Fruit fly (Drosophila melanogaster) whole organism, prepupa: ENCODE measurements around the gene Ir94d.
A peak's percentile ranks its signal among the peaks of the same experiment; 100 is the strongest.

ENCODE experiments used
- Blimp-1 ChIP-seq: fragments of 200-800 bp; sonication (Bioruptor generic); optimal IDR thresholded peaks from 3 replicates; lab custom pipeline; 2017; ENCODE audit warnings: missing biosample characterization, missing genetic modification characterization, mild to moderate bottlenecking, moderate library complexity, missing genetic modification reagents
- CG10669 ChIP-seq: fragments of 200-800 bp; sonication (Bioruptor generic); optimal IDR thresholded peaks from 3 replicates; lab custom pipeline; 2018; ENCODE audit warnings: missing biosample characterization, mild to moderate bottlenecking, missing genetic modification characterization, moderate library complexity
- CG11294 ChIP-seq: fragments of 200-800 bp; sonication (Bioruptor generic); IDR thresholded peaks from 2 replicates; pipeline ENCODE4 v1.3.6; 2022; ENCODE audit warnings: missing biosample characterization, missing genetic modification characterization
- CG11762 ChIP-seq: fragments of 200-800 bp; sonication (Bioruptor generic); optimal IDR thresholded peaks from 3 replicates; lab custom pipeline; 2016; ENCODE audit warnings: missing biosample characterization, missing genetic modification characterization; ENCODE audit not compliant: insufficient read depth
- CG11902 ChIP-seq: fragments of 200-800 bp; sonication (Bioruptor generic); optimal IDR thresholded peaks from 3 replicates; lab custom pipeline; 2016; ENCODE audit warnings: missing biosample characterization, missing genetic modification characterization
- CG15336 ChIP-seq: fragments of 200-800 bp; sonication (Bioruptor generic); IDR thresholded peaks from 2 replicates; pipeline ENCODE4 v1.3.6; 2022; ENCODE audit warnings: missing biosample characterization, missing genetic modification characterization
- CG1621 ChIP-seq: fragments of 200-800 bp; sonication (Bioruptor generic); optimal IDR thresholded peaks from 3 replicates; lab custom pipeline; 2018; ENCODE audit warnings: missing biosample characterization, mild to moderate bottlenecking, missing genetic modification characterization
- CG16779 ChIP-seq: fragments of 200-800 bp; sonication (Bioruptor generic); optimal IDR thresholded peaks from 3 replicates; lab custom pipeline; 2017; ENCODE audit warnings: missing biosample characterization, mild to moderate bottlenecking, missing genetic modification characterization
- CG3032 ChIP-seq: fragments of 200-800 bp; optimal IDR thresholded peaks from 2 replicates; lab custom pipeline; 2019; ENCODE audit warnings: missing biosample characterization, mild to moderate bottlenecking, missing genetic modification characterization, moderate library complexity
- CG31627 ChIP-seq: fragments of 200-800 bp; sonication (Bioruptor generic); optimal IDR thresholded peaks from 3 replicates; lab custom pipeline; 2016; ENCODE audit warnings: missing biosample characterization, missing genetic modification characterization
- CG32006 ChIP-seq: fragments of 200-800 bp; sonication (Bioruptor generic); optimal IDR thresholded peaks from 3 replicates; lab custom pipeline; 2017; ENCODE audit warnings: missing biosample characterization, mild to moderate bottlenecking, missing genetic modification characterization
- CG34406 ChIP-seq: fragments of 200-800 bp; sonication (Bioruptor generic); optimal IDR thresholded peaks from 3 replicates; lab custom pipeline; 2016; ENCODE audit warnings: missing biosample characterization, missing genetic modification characterization
- CG3919 ChIP-seq: fragments of 200-800 bp; sonication (Bioruptor generic); optimal IDR thresholded peaks from 3 replicates; lab custom pipeline; 2016; ENCODE audit warnings: missing biosample characterization, missing genetic modification characterization
- CG6163 ChIP-seq: fragments of 200-800 bp; sonication (Bioruptor generic); IDR thresholded peaks from 3 replicates; pipeline ENCODE4 v1.3.6; 2022; ENCODE audit warnings: missing biosample characterization, missing genetic modification characterization
- CG6276 ChIP-seq: fragments of 200-800 bp; sonication (Bioruptor generic); optimal IDR thresholded peaks from 2 replicates; lab custom pipeline; 2017; ENCODE audit warnings: missing biosample characterization, mild to moderate bottlenecking, missing genetic modification characterization
- CG6792 ChIP-seq: fragments of 200-800 bp; sonication (Bioruptor generic); optimal IDR thresholded peaks from 3 replicates; lab custom pipeline; 2016; ENCODE audit warnings: missing biosample characterization, missing genetic modification characterization
- CG6854 ChIP-seq: fragments of 200-800 bp; sonication (Bioruptor generic); optimal IDR thresholded peaks from 2 replicates; lab custom pipeline; 2017; ENCODE audit warnings: missing biosample characterization, mild to moderate bottlenecking, missing genetic modification characterization
- CG7368 ChIP-seq: fragments of 200-800 bp; sonication (Bioruptor generic); optimal IDR thresholded peaks from 3 replicates; lab custom pipeline; 2016; ENCODE audit warnings: missing biosample characterization, missing genetic modification characterization
- CG8119 ChIP-seq: fragments of 200-800 bp; sonication (Bioruptor generic); IDR thresholded peaks from 3 replicates; pipeline ENCODE4 v1.3.6; 2022; ENCODE audit warnings: missing biosample characterization, missing genetic modification characterization
- CG8319 ChIP-seq: fragments of 200-800 bp; sonication (Bioruptor generic); optimal IDR thresholded peaks from 3 replicates; lab custom pipeline; 2016; ENCODE audit warnings: missing biosample characterization, missing genetic modification characterization
- CG8632 ChIP-seq: fragments of 200-800 bp; sonication (Bioruptor generic); optimal IDR thresholded peaks from 3 replicates; lab custom pipeline; 2016; ENCODE audit warnings: missing biosample characterization, missing genetic modification characterization
- Eip75B ChIP-seq: fragments of 200-800 bp; sonication (Bioruptor generic); optimal IDR thresholded peaks from 3 replicates; lab custom pipeline; 2016; ENCODE audit warnings: missing biosample characterization, missing genetic modification characterization
- Eip78C ChIP-seq: fragments of 200-800 bp; sonication (Bioruptor generic); peaks from one replicate; lab custom pipeline; 2016; ENCODE audit warnings: missing biosample characterization, missing genetic modification characterization
- Eip93F ChIP-seq: fragments of 200-800 bp; sonication (Bioruptor generic); optimal IDR thresholded peaks from 2 replicates; lab custom pipeline; 2016; ENCODE audit warnings: missing biosample characterization, mild to moderate bottlenecking, missing genetic modification characterization
- Ets96B ChIP-seq: fragments of 200-800 bp; optimal IDR thresholded peaks from 2 replicates; lab custom pipeline; 2019; ENCODE audit warnings: missing biosample characterization, mild to moderate bottlenecking, missing genetic modification characterization, moderate library complexity
- Gug ChIP-seq: fragments of 200-800 bp; sonication (Bioruptor generic); IDR thresholded peaks from 2 replicates; pipeline ENCODE4 v1.3.6; 2022; ENCODE audit warnings: missing biosample characterization, missing genetic modification characterization
- Hr38 ChIP-seq: sonication (Bioruptor generic); optimal IDR thresholded peaks from 2 replicates; lab custom pipeline; 2016; ENCODE audit warnings: missing biosample characterization, missing genetic modification characterization
- Hr39 ChIP-seq: fragments of 200-800 bp; sonication (Bioruptor generic); optimal IDR thresholded peaks from 2 replicates; lab custom pipeline; 2016; ENCODE audit warnings: missing biosample characterization, missing genetic modification characterization
- Hr4 ChIP-seq: fragments of 200-800 bp; sonication (Bioruptor generic); optimal IDR thresholded peaks from 3 replicates; lab custom pipeline; 2016; ENCODE audit warnings: missing biosample characterization, missing genetic modification characterization
- Lpt ChIP-seq: fragments of 200-800 bp; sonication (Bioruptor generic); optimal IDR thresholded peaks from 3 replicates; lab custom pipeline; 2016; ENCODE audit warnings: missing biosample characterization, missing genetic modification characterization
- Met ChIP-seq: fragments of 200-800 bp; sonication (Bioruptor generic); optimal IDR thresholded peaks from 3 replicates; lab custom pipeline; 2016; ENCODE audit warnings: missing biosample characterization, missing genetic modification characterization
- OdsH ChIP-seq: fragments of 200-800 bp; sonication (Bioruptor generic); optimal IDR thresholded peaks from 3 replicates; lab custom pipeline; 2016; ENCODE audit warnings: missing biosample characterization, missing genetic modification characterization
- Smox ChIP-seq: fragments of 200-800 bp; sonication (Bioruptor generic); optimal IDR thresholded peaks from 3 replicates; lab custom pipeline; 2016; ENCODE audit warnings: missing biosample characterization, missing genetic modification characterization
- Sox102F ChIP-seq: fragments of 200-800 bp; sonication (Bioruptor generic); optimal IDR thresholded peaks from 2 replicates; lab custom pipeline; 2016; ENCODE audit warnings: missing biosample characterization, mild to moderate bottlenecking, missing genetic modification characterization
- Sox14 ChIP-seq: fragments of 200-800 bp; sonication (Bioruptor generic); optimal IDR thresholded peaks from 3 replicates; lab custom pipeline; 2016; ENCODE audit warnings: missing biosample characterization, missing genetic modification characterization
- achi ChIP-seq: fragments of 200-800 bp; sonication (Bioruptor generic); optimal IDR thresholded peaks from 3 replicates; lab custom pipeline; 2016; ENCODE audit warnings: missing biosample characterization, missing genetic modification characterization
- acj6 ChIP-seq: fragments of 200-800 bp; sonication (Bioruptor generic); optimal IDR thresholded peaks from 3 replicates; lab custom pipeline; 2016; ENCODE audit warnings: missing biosample characterization, missing genetic modification characterization
- cyc ChIP-seq: fragments of 200-800 bp; sonication (Bioruptor generic); optimal IDR thresholded peaks from 3 replicates; lab custom pipeline; 2016; ENCODE audit warnings: missing biosample characterization, missing genetic modification characterization
- dac ChIP-seq: fragments of 200-800 bp; sonication (Bioruptor generic); optimal IDR thresholded peaks from 2 replicates; lab custom pipeline; 2017; ENCODE audit warnings: missing biosample characterization, mild to moderate bottlenecking, missing genetic modification characterization
- dsx ChIP-seq: fragments of 200-800 bp; optimal IDR thresholded peaks from 3 replicates; lab custom pipeline; 2019; ENCODE audit warnings: missing biosample characterization, mild to moderate bottlenecking, missing genetic modification characterization, moderate library complexity; ENCODE audit not compliant: poor library complexity, severe bottlenecking
- eg ChIP-seq: fragments of 200-800 bp; sonication (Bioruptor generic); IDR thresholded peaks from 3 replicates; pipeline ENCODE4 v1.3.6; 2022; ENCODE audit warnings: missing biosample characterization, missing genetic modification characterization
- esn ChIP-seq: fragments of 200-800 bp; sonication (Bioruptor generic); optimal IDR thresholded peaks from 2 replicates; lab custom pipeline; 2016; ENCODE audit warnings: missing biosample characterization, mild to moderate bottlenecking, missing genetic modification characterization, moderate library complexity
- fd59A ChIP-seq: fragments of 200-800 bp; sonication (Bioruptor generic); optimal IDR thresholded peaks from 2 replicates; lab custom pipeline; 2017; ENCODE audit warnings: missing biosample characterization, mild to moderate bottlenecking, missing genetic modification characterization, missing genetic modification reagents
- fd85E ChIP-seq: fragments of 200-800 bp; sonication (Bioruptor generic); optimal IDR thresholded peaks from 3 replicates; lab custom pipeline; 2016; ENCODE audit warnings: missing biosample characterization, missing genetic modification characterization
- fkh ChIP-seq: fragments of 200-800 bp; sonication (Bioruptor generic); optimal IDR thresholded peaks from 3 replicates; lab custom pipeline; 2017; ENCODE audit warnings: missing biosample characterization, mild to moderate bottlenecking, missing genetic modification characterization, moderate library complexity
- lz ChIP-seq: fragments of 200-800 bp; sonication (Bioruptor generic); optimal IDR thresholded peaks from 3 replicates; lab custom pipeline; 2016; ENCODE audit warnings: missing biosample characterization, missing genetic modification characterization
- net ChIP-seq: fragments of 200-800 bp; sonication (Bioruptor generic); optimal IDR thresholded peaks from 3 replicates; lab custom pipeline; 2016; ENCODE audit warnings: missing biosample characterization, missing genetic modification characterization
- pdm3 ChIP-seq: fragments of 200-800 bp; sonication (Bioruptor generic); optimal IDR thresholded peaks from 3 replicates; lab custom pipeline; 2016; ENCODE audit warnings: missing biosample characterization, missing genetic modification characterization
- ss ChIP-seq, 2 experiments: fragments of 200-800 bp; sonication (Bioruptor generic); optimal IDR thresholded peaks; 2 replicates in 1 of 2; 3 replicates in 1 of 2; lab custom pipeline; 2017 to 2018; ENCODE audit warnings: mild to moderate bottlenecking in 2 of 2, missing biosample characterization in 2 of 2, missing genetic modification characterization in 2 of 2, moderate library complexity in 1 of 2
- svp ChIP-seq: fragments of 200-800 bp; sonication (Bioruptor generic); peaks from one replicate; lab custom pipeline; 2016; ENCODE audit warnings: missing biosample characterization, missing genetic modification characterization
- topi ChIP-seq: fragments of 200-800 bp; sonication (Bioruptor generic); optimal IDR thresholded peaks from 3 replicates; lab custom pipeline; 2016; ENCODE audit warnings: missing biosample characterization, missing genetic modification characterization

Gene Ir94d

DNA sequence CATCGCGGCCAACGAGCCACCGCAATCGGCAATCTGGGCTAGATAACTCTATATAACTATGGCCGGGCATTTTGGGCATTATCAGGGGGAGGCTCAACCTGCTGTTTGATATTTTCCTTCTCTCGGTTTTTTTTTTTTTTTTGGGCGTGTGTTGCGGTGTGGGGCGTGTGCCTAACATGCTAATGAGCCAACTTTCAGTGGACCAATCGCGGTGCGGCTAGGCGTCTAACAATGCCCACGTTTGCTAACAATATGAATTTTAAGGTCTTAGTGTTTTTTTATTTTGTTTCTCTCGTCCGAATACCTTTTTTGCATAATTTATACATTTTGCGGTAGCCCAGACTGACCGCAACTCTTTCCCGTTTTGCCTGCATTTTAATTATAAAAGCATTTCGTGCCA lies 19.3 kb downstream of the Ir94d start:
- no peak for TF ChIP-seq dac
- no peak for TF ChIP-seq achi
- no peak for TF ChIP-seq net
- TF ChIP-seq Lpt (GFP tag; lab: Kevin White, UChicago): no peak
- no peak for TF ChIP-seq esn (GFP tag; lab: Kevin White, UChicago)
- no peak for TF ChIP-seq Eip75B (GFP tag; lab: Kevin White, UChicago)
- no peak for TF ChIP-seq CG8632 (GFP tag; lab: Kevin White, UChicago)
- TF ChIP-seq lz (GFP tag; lab: Kevin White, UChicago): no peak

DNA sequence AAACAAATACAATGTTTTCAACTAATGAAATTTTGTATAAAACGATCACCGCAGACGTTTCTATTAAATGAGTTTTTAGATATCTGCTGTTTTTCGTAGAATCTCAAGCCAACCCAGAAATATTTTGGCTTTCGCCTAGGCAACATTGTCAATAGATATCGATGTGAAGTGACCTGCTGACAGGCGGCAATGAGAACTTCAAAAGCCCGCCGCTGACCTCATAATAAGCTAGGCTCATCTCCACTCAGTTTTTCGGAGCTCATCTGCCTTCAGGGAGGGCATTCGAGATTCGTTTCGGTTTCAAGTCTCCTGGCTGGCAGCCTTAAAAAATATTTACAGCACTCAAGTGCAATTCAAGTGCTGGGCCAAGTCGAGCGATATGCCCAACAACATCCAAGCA lies 22.5 kb downstream of the Ir94d start:
- TF ChIP-seq topi: peak; percentile 39
- no peak for TF ChIP-seq eg (GFP tag; lab: Robert Waterston, UW)
- peak; percentile 2 for TF ChIP-seq pdm3
- TF ChIP-seq Eip93F (GFP tag; lab: Kevin White, UChicago): no peak
- TF ChIP-seq cyc (GFP tag; lab: Kevin White, UChicago): peak; percentile 53
- no peak for TF ChIP-seq Hr38 (GFP tag; lab: Kevin White, UChicago)
- peak; percentile 38 for TF ChIP-seq CG8632 (GFP tag; lab: Kevin White, UChicago)
- peak; percentile 79 for TF ChIP-seq Eip78C (GFP tag; lab: Kevin White, UChicago)
- no peak for TF ChIP-seq CG32006 (GFP tag; lab: Kevin White, UChicago)
- TF ChIP-seq CG11762: no peak
- TF ChIP-seq CG6276 (GFP tag; lab: Kevin White, UChicago): no peak
- peak; percentile 69 for TF ChIP-seq esn (GFP tag; lab: Kevin White, UChicago)
- TF ChIP-seq Sox102F: peak; percentile 35
- no peak for TF ChIP-seq CG7368 (GFP tag; lab: Kevin White, UChicago)
- TF ChIP-seq Eip75B (GFP tag; lab: Kevin White, UChicago): peak; percentile 32
- peak; percentile 60 for TF ChIP-seq lz (GFP tag; lab: Kevin White, UChicago)
- TF ChIP-seq CG6792 (GFP tag; lab: Kevin White, UChicago): peak; percentile 51
- peak; percentile 50 for TF ChIP-seq Smox (GFP tag; lab: Kevin White, UChicago)
- TF ChIP-seq net: no peak
- TF ChIP-seq fd85E (GFP tag; lab: Kevin White, UChicago): no peak
- TF ChIP-seq Met (GFP tag; lab: Kevin White, UChicago): peak; percentile 67
- peak; percentile 35 for TF ChIP-seq acj6 (GFP tag; lab: Kevin White, UChicago)
- no peak for TF ChIP-seq Ets96B (tag; lab: Kevin White, UChicago)
- TF ChIP-seq CG8319 (GFP tag; lab: Kevin White, UChicago): peak; percentile 2
- peak; percentile 3 for TF ChIP-seq achi
- no peak for TF ChIP-seq Gug (GFP tag; lab: Robert Waterston, UW)
- TF ChIP-seq CG16779 (tag; lab: Kevin White, UChicago): no peak
- peak; percentile 18 for TF ChIP-seq Sox14
- TF ChIP-seq CG11902 (GFP tag; lab: Kevin White, UChicago): peak; percentile 18
- peak; percentile 14 for TF ChIP-seq OdsH (GFP tag; lab: Kevin White, UChicago)
- TF ChIP-seq fkh (GFP tag; lab: Kevin White, UChicago): no peak
- TF ChIP-seq Hr39 (GFP tag; lab: Kevin White, UChicago): peak; percentile 60
- peak; percentile 91 for TF ChIP-seq svp (GFP tag; lab: Kevin White, UChicago)
- TF ChIP-seq CG11294: no peak
- TF ChIP-seq CG6854: no peak
- no peak for TF ChIP-seq CG15336
- TF ChIP-seq CG6163 (GFP tag; lab: Robert Waterston, UW): no peak
- no peak for TF ChIP-seq Hr4 (GFP tag; lab: Kevin White, UChicago)
- TF ChIP-seq fd59A: no peak
- peak; percentile 58 for TF ChIP-seq CG31627
- TF ChIP-seq CG8119 (GFP tag; lab: Robert Waterston, UW): no peak
- TF ChIP-seq CG10669 (GFP tag; lab: Kevin White, UChicago): no peak
- no peak for TF ChIP-seq CG3032
- TF ChIP-seq CG3919 (GFP tag; lab: Kevin White, UChicago): peak; percentile 37
- TF ChIP-seq dsx (GFP tag; lab: Kevin White, UChicago): no peak
- no peak for TF ChIP-seq ss (GFP tag; optimal IDR thresholded peaks at IDR 0.05; lab: Kevin White, UChicago)
- peak; percentile 24 for TF ChIP-seq CG34406 (GFP tag; lab: Kevin White, UChicago)
- no peak for TF ChIP-seq CG1621
- peak; percentile 62 for TF ChIP-seq Blimp-1 (GFP tag; lab: Kevin White, UChicago)
